Worm (Caenorhabditis elegans): ENCODE data around the gene H01M10.1.

H01M10.1 gene

DNA sequence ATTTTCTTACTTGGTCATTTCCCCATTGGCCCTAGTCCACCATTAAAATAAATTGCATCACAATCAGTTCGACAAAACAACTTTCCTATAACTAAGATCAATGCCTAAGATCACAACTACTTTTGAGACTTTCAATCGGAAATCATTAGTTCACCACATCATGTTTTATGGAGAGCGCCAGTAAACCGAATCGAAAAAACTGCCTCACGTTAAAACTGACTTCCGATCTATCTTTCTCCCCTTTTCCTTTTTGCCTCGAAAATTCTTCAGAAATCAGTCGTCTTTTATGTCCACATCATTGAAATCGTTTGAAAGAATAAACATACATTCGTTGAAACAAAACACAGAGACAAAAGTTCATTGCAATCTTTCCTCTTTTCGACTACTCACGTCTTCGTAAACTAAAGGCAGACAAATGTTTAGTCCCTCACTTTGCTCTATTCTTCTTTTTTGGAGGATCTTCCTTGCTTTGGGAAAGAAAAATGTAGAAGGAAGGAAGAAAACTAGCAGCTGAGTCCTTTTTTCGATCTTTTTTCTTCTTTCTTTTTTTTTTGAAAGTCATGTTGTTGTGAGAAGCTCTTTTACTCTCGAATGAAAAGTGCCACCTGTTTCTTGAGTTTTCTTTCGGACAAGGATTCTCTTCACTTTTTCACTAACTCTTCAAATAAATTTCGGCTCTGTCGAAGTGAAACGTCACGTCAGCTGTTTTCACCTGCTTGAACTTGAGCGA is 14.8 kb upstream of the H01M10.1 start:
- TF ChIP-seq elt-1 (tag; optimal IDR thresholded peaks at IDR 0.05; ENCODE audit: borderline replicate concordance, insufficient read depth) (no peak), hlh-1 (tag; optimal IDR thresholded peaks at IDR 0.05) (peak; percentile 65), unc-120 (tag; optimal IDR thresholded peaks at IDR 0.05; ENCODE audit: poor library complexity, severe bottlenecking) (peak; percentile 8), unc-62 (GFP tag; optimal IDR thresholded peaks at IDR 0.05) (peak; percentile 57)

DNA sequence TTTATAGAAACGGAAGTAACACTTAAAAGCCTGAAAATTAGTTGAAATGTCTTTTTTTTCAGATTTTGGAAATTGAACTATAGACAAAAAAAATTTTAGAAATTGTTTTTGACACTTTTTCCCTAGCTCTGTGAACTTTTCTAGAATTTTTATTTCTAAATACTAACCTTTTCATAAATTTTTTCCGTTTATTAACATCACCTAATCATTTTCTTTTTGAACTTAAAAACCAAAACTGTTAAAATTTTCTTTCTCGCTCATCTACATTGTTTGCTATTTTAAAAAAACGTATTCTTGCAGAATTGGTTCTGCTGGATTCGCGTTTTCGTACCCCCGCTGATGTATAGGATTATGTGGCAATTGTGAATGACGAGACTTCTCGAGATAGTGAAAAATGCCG is 13.3 kb upstream of the H01M10.1 start, which contains the start of the genes nhr-40 and T03G6.7:
nhr-40 (plus strand) TSS at position 301 of the 400 bp plus-strand sequence.
T03G6.7 (plus strand) TSS at position 337 of the 400 bp plus-strand sequence.
- TF ChIP-seq elt-1 (tag; optimal IDR thresholded peaks at IDR 0.05; ENCODE audit: borderline replicate concordance, insufficient read depth) (no peak), sem-2 (GFP tag; optimal IDR thresholded peaks at IDR 0.05) (no peak), drap-1 (GFP tag; optimal IDR thresholded peaks at IDR 0.05) (no peak)

DNA sequence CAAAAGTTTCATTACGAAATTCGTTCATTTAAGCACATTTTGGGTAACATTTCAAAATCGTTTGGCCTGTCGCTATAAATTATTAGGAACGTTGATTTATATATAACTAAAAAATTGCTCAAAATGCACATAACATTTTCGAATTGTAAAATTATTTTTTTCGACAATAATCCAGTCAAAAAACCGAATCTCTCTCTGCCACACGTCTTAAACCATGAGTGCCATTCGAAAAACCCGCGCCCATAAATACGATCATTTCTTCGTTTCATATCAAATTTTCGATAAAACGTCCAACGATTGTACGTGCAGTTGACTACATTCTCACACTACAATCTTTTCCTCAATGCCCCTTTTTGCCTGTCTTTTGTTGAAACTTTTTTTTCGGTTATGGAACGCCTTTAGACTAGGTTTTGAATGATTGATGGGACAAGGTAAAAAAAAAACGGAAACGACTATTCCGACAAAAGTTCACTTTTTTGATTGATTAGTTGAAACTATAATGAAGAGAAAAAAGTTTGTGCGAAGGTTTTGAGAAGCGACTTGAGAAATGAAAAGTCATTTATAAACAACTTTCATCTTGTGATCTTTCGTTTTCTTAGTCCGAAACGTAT is 12.4 kb upstream of the H01M10.1 start:
- TF ChIP-seq tbx-8 (GFP tag; optimal IDR thresholded peaks at IDR 0.05) (no peak), nhr-76 (tag; optimal IDR thresholded peaks at IDR 0.05) (no peak), drap-1 (GFP tag; optimal IDR thresholded peaks at IDR 0.05) (no peak), ceh-39 (tag; optimal IDR thresholded peaks at IDR 0.05) (no peak), sptf-1 (tag; optimal IDR thresholded peaks at IDR 0.05) (no peak), mls-2 (tag; optimal IDR thresholded peaks at IDR 0.05) (no peak), zip-8 (tag; optimal IDR thresholded peaks at IDR 0.05) (no peak), mab-5 (tag; optimal IDR thresholded peaks at IDR 0.05) (no peak), ztf-11 (tag; optimal IDR thresholded peaks at IDR 0.05) (no peak), cnd-1 (tag; optimal IDR thresholded peaks at IDR 0.05) (no peak), sem-2 (GFP tag; optimal IDR thresholded peaks at IDR 0.05) (no peak), nhr-12 (tag; optimal IDR thresholded peaks at IDR 0.05) (no peak), unc-62 (GFP tag; optimal IDR thresholded peaks at IDR 0.05) (no peak), elt-1 (tag; optimal IDR thresholded peaks at IDR 0.05; ENCODE audit: borderline replicate concordance, insufficient read depth) (no peak), snpc-4 (tag; optimal IDR thresholded peaks at IDR 0.05) (no peak), ham-2 (GFP tag; optimal IDR thresholded peaks at IDR 0.05) (no peak)

DNA sequence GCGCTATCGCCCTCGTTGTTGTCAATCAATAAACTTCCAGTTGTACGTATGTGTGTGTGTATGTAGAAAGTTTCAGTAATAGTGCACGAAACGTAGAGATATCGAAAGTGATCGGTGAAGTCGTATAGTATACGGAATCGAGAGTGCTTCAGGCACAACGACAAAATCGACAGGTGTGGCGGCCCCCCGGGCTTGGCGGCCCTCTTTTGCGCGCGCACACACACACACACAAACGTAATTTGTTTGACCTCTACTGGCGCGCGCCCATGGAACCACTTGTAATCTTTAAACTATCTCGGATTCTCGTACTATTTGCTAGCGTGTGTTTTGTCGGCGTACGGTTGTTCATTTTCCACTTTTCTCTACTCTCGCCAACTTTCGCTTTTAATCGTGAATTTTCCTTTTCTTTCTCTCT is 11.2 kb upstream of the H01M10.1 start:
- no peak for TF ChIP-seq ceh-39 (tag; optimal IDR thresholded peaks at IDR 0.05)
- TF ChIP-seq ceh-43 (GFP tag; optimal IDR thresholded peaks at IDR 0.05), result no peak
- TF ChIP-seq ces-1 (GFP tag; optimal IDR thresholded peaks at IDR 0.05), result no peak
- TF ChIP-seq sptf-1 (tag; optimal IDR thresholded peaks at IDR 0.05), result no peak
- TF ChIP-seq lin-13 (tag; optimal IDR thresholded peaks at IDR 0.05), result no peak
- TF ChIP-seq mab-5 (tag; optimal IDR thresholded peaks at IDR 0.05), result no peak
- no peak for TF ChIP-seq nhr-76 (tag; optimal IDR thresholded peaks at IDR 0.05)
- TF ChIP-seq flh-1 (GFP tag; optimal IDR thresholded peaks at IDR 0.05), result no peak
- TF ChIP-seq nhr-2 (tag; optimal IDR thresholded peaks at IDR 0.05), result no peak
- no peak for TF ChIP-seq mep-1 (tag; optimal IDR thresholded peaks at IDR 0.05)
- TF ChIP-seq elt-1 (tag; optimal IDR thresholded peaks at IDR 0.05; ENCODE audit: borderline replicate concordance, insufficient read depth), result no peak
- no peak for TF ChIP-seq zip-8 (tag; optimal IDR thresholded peaks at IDR 0.05)
- TF ChIP-seq elt-3 (tag; optimal IDR thresholded peaks at IDR 0.05), result peak; percentile 20
- no peak for TF ChIP-seq mls-2 (tag; optimal IDR thresholded peaks at IDR 0.05)
- TF ChIP-seq nhr-12 (tag; optimal IDR thresholded peaks at IDR 0.05), result no peak
- TF ChIP-seq lin-32 (GFP tag; optimal IDR thresholded peaks at IDR 0.05), result no peak
- TF ChIP-seq bed-3 (GFP tag; optimal IDR thresholded peaks at IDR 0.05), result no peak
- TF ChIP-seq drap-1 (GFP tag; optimal IDR thresholded peaks at IDR 0.05), result peak; percentile 18
- peak; percentile 56 for TF ChIP-seq nhr-237 (tag; optimal IDR thresholded peaks at IDR 0.05)
- peak; percentile 17 for TF ChIP-seq hlh-1 (tag; optimal IDR thresholded peaks at IDR 0.05)
- no peak for TF ChIP-seq M03D4.4 (tag; optimal IDR thresholded peaks at IDR 0.05)
- TF ChIP-seq ztf-11 (tag; optimal IDR thresholded peaks at IDR 0.05), result no peak
- TF ChIP-seq ham-2 (GFP tag; optimal IDR thresholded peaks at IDR 0.05), result no peak
- TF ChIP-seq tbx-8 (GFP tag; optimal IDR thresholded peaks at IDR 0.05), result no peak
- peak; percentile 19 for TF ChIP-seq pha-4 (tag; optimal IDR thresholded peaks at IDR 0.05)
- TF ChIP-seq nhr-28 (tag; optimal IDR thresholded peaks at IDR 0.05), result no peak
- peak; percentile 68 for TF ChIP-seq blmp-1 (tag; optimal IDR thresholded peaks at IDR 0.05)
- TF ChIP-seq sem-2 (GFP tag; optimal IDR thresholded peaks at IDR 0.05), result no peak
- no peak for TF ChIP-seq cnd-1 (tag; optimal IDR thresholded peaks at IDR 0.05)
- TF ChIP-seq unc-120 (tag; optimal IDR thresholded peaks at IDR 0.05; ENCODE audit: poor library complexity, severe bottlenecking), result peak; percentile 60
- TF ChIP-seq lsy-2 (tag; optimal IDR thresholded peaks at IDR 0.05), result no peak
- TF ChIP-seq snpc-4 (tag; optimal IDR thresholded peaks at IDR 0.05), result no peak
- no peak for TF ChIP-seq ceh-83 (GFP tag; optimal IDR thresholded peaks at IDR 0.05)
- TF ChIP-seq unc-62 (GFP tag; optimal IDR thresholded peaks at IDR 0.05), result peak; percentile 12
- no peak for TF ChIP-seq unc-39 (tag; optimal IDR thresholded peaks at IDR 0.05)

Data from whole organism, mixed stage, embryonic.